Fruit fly (Drosophila melanogaster) whole organism, embryonic: ENCODE results near the gene CG12522.

Experiments used
- B-H2 ChIP-seq: fragments of 200-800 bp; sonication (Bioruptor generic); optimal IDR thresholded peaks from 2 replicates; lab custom pipeline; 2018; ENCODE audit warnings: missing biosample characterization, mild to moderate bottlenecking, missing genetic modification characterization
- CG10654 ChIP-seq: fragments of 200-800 bp; sonication (Bioruptor generic); optimal IDR thresholded peaks from 2 replicates; lab custom pipeline; 2016; ENCODE audit warnings: missing biosample characterization, missing genetic modification characterization
- CG13123 ChIP-seq: fragments of 200-800 bp; sonication (Bioruptor generic); optimal IDR thresholded peaks from 2 replicates; lab custom pipeline; 2016; ENCODE audit warnings: missing biosample characterization, missing genetic modification characterization
- CG14441 ChIP-seq: fragments of 200-800 bp; sonication (Bioruptor generic); IDR thresholded peaks from 2 replicates; pipeline ENCODE4 v1.3.6; 2022; ENCODE audit warnings: missing biosample characterization, missing genetic modification characterization
- CG15696 ChIP-seq: fragments of 200-800 bp; sonication (Bioruptor generic); optimal IDR thresholded peaks from 2 replicates; lab custom pipeline; 2019; ENCODE audit warnings: missing biosample characterization, mild to moderate bottlenecking, missing genetic modification characterization, moderate library complexity
- CG16813 ChIP-seq: fragments of 200-800 bp; sonication (Bioruptor generic); IDR thresholded peaks from 3 replicates; pipeline ENCODE4 v1.3.6; 2022; ENCODE audit warnings: missing biosample characterization, missing genetic modification characterization; ENCODE audit not compliant: partially characterized antibody
- CG18476 ChIP-seq: fragments of 200-800 bp; sonication (Bioruptor generic); optimal IDR thresholded peaks from 2 replicates; lab custom pipeline; 2016; ENCODE audit warnings: missing biosample characterization, mild to moderate bottlenecking, missing genetic modification characterization
- CG2678 ChIP-seq: fragments of 200-800 bp; sonication (Bioruptor generic); optimal IDR thresholded peaks from 3 replicates; lab custom pipeline; 2019; ENCODE audit warnings: missing biosample characterization, mild to moderate bottlenecking, missing genetic modification characterization, moderate library complexity
- CG30020 ChIP-seq: fragments of 200-800 bp; optimal IDR thresholded peaks from 2 replicates; lab custom pipeline; 2019; ENCODE audit warnings: missing biosample characterization, mild to moderate bottlenecking, missing genetic modification characterization, moderate library complexity
- CG30403 ChIP-seq: fragments of 200-800 bp; sonication (Bioruptor generic); optimal IDR thresholded peaks from 3 replicates; lab custom pipeline; 2016; ENCODE audit warnings: missing biosample characterization, missing genetic modification characterization
- CG31365 ChIP-seq: fragments of 200-800 bp; sonication (Bioruptor generic); optimal IDR thresholded peaks from 2 replicates; lab custom pipeline; 2018; ENCODE audit warnings: missing biosample characterization, mild to moderate bottlenecking, missing genetic modification characterization
- CG3163 ChIP-seq: fragments of 200-800 bp; sonication (Bioruptor generic); optimal IDR thresholded peaks from 3 replicates; lab custom pipeline; 2016; ENCODE audit warnings: missing biosample characterization, missing genetic modification characterization
- CG3407 ChIP-seq: fragments of 200-800 bp; sonication (Bioruptor generic); optimal IDR thresholded peaks from 2 replicates; lab custom pipeline; 2018; ENCODE audit warnings: missing biosample characterization, mild to moderate bottlenecking, missing genetic modification characterization
- CG42726 ChIP-seq: fragments of 200-800 bp; sonication (Bioruptor generic); IDR thresholded peaks from 2 replicates; pipeline ENCODE4 v1.3.6; 2022; ENCODE audit warnings: missing biosample characterization, missing genetic modification characterization; ENCODE audit not compliant: partially characterized antibody
- CG5245 ChIP-seq: fragments of 200-800 bp; sonication (Bioruptor generic); optimal IDR thresholded peaks from 3 replicates; lab custom pipeline; 2016; ENCODE audit warnings: missing biosample characterization, missing genetic modification characterization
- CG7271 ChIP-seq: fragments of 200-800 bp; sonication (Bioruptor generic); optimal IDR thresholded peaks from 2 replicates; lab custom pipeline; 2018; ENCODE audit warnings: missing biosample characterization, mild to moderate bottlenecking, missing genetic modification characterization, moderate library complexity
- CG7556 ChIP-seq: fragments of 200-800 bp; sonication (Bioruptor generic); optimal IDR thresholded peaks from 2 replicates; lab custom pipeline; 2017; ENCODE audit warnings: missing biosample characterization, mild to moderate bottlenecking, missing genetic modification characterization
- CG7987 ChIP-seq: fragments of 200-800 bp; sonication (Bioruptor generic); optimal IDR thresholded peaks from 2 replicates; lab custom pipeline; 2018; ENCODE audit warnings: missing biosample characterization, mild to moderate bottlenecking, missing genetic modification characterization, moderate library complexity
- CG8388 ChIP-seq: fragments of 200-800 bp; sonication (Bioruptor generic); optimal IDR thresholded peaks from 2 replicates; lab custom pipeline; 2019; ENCODE audit warnings: missing biosample characterization, mild to moderate bottlenecking, missing genetic modification characterization, moderate library complexity
- CG9609 ChIP-seq: fragments of 200-800 bp; sonication (Bioruptor generic); optimal IDR thresholded peaks from 3 replicates; lab custom pipeline; 2016; ENCODE audit warnings: missing biosample characterization, missing genetic modification characterization
- D19A ChIP-seq: fragments of 200-800 bp; optimal IDR thresholded peaks from 3 replicates; lab custom pipeline; 2019; ENCODE audit warnings: missing biosample characterization, mild to moderate bottlenecking, missing genetic modification characterization, moderate library complexity
- Fer1 ChIP-seq: fragments of 200-800 bp; sonication (Bioruptor generic); optimal IDR thresholded peaks from 2 replicates; lab custom pipeline; 2017; ENCODE audit warnings: missing biosample characterization, mild to moderate bottlenecking, missing genetic modification characterization
- Hr3 ChIP-seq: fragments of 200-800 bp; sonication (Bioruptor generic); optimal IDR thresholded peaks from 3 replicates; lab custom pipeline; 2016; ENCODE audit warnings: missing biosample characterization, missing genetic modification characterization
- Hr39 ChIP-seq: fragments of >200 bp; optimal IDR thresholded peaks from 2 replicates; lab custom pipeline; 2017
- Hr78 ChIP-seq, 2 experiments: fragments of 200-800 bp in 1 of 2; fragments of >200 bp in 1 of 2; sonication (Bioruptor generic) in 1 of 2; optimal IDR thresholded peaks; 2 replicates each; lab custom pipeline; 2017 to 2019; ENCODE audit warnings: missing biosample characterization in 2 of 2, missing genetic modification characterization in 2 of 2, mild to moderate bottlenecking in 1 of 2, moderate library complexity in 1 of 2
- Meics ChIP-seq: fragments of 200-800 bp; sonication (Bioruptor generic); optimal IDR thresholded peaks from 2 replicates; lab custom pipeline; 2017; ENCODE audit warnings: missing biosample characterization, mild to moderate bottlenecking, missing genetic modification characterization
- Mes4 ChIP-seq: fragments of 200-800 bp; sonication (Bioruptor generic); optimal IDR thresholded peaks from 2 replicates; lab custom pipeline; 2016; ENCODE audit warnings: missing biosample characterization, missing genetic modification characterization
- Mrtf ChIP-seq: fragments of 200-800 bp; sonication (Bioruptor generic); IDR thresholded peaks from 3 replicates; pipeline ENCODE4 v1.3.6; 2022; ENCODE audit warnings: missing biosample characterization, missing genetic modification characterization
- Myb ChIP-seq: fragments of 200-800 bp; sonication (Bioruptor generic); optimal IDR thresholded peaks from 2 replicates; lab custom pipeline; 2016; ENCODE audit warnings: missing biosample characterization, missing genetic modification characterization
- Ptx1 ChIP-seq: fragments of 200-800 bp; sonication (Bioruptor generic); IDR thresholded peaks from 2 replicates; pipeline ENCODE4 v1.3.6; 2022; ENCODE audit warnings: missing biosample characterization, missing genetic modification characterization
- Spps ChIP-seq: fragments of 200-800 bp; sonication (Bioruptor generic); optimal IDR thresholded peaks from 2 replicates; lab custom pipeline; 2018; ENCODE audit warnings: missing biosample characterization, mild to moderate bottlenecking, missing genetic modification characterization
- TFAM ChIP-seq: fragments of 200-800 bp; sonication (Bioruptor generic); optimal IDR thresholded peaks from 2 replicates; lab custom pipeline; 2017; ENCODE audit warnings: missing biosample characterization, missing genetic modification characterization, inconsistent platforms
- Trl ChIP-seq, 3 experiments: fragments of >200 bp in 2 of 3; fragments of 200-800 bp in 1 of 3; sonication (Bioruptor generic) in 1 of 3; optimal IDR thresholded peaks; 2 replicates in 1 of 3; 3 replicates in 2 of 3; lab custom pipeline; 2016 to 2017; ENCODE audit warnings: missing biosample characterization in 1 of 3, missing genetic modification characterization in 1 of 3
- amos ChIP-seq: fragments of 200-800 bp; sonication (Bioruptor generic); IDR thresholded peaks from 2 replicates; pipeline ENCODE4 v1.3.6; 2022; ENCODE audit warnings: missing biosample characterization, missing genetic modification characterization; ENCODE audit not compliant: partially characterized antibody
- ara ChIP-seq: fragments of 200-800 bp; sonication (Bioruptor generic); IDR thresholded peaks from 2 replicates; pipeline ENCODE4 v1.3.6; 2022; ENCODE audit warnings: missing biosample characterization, missing genetic modification characterization
- crol ChIP-seq: fragments of 200-800 bp; sonication (Bioruptor generic); IDR thresholded peaks from 2 replicates; pipeline ENCODE4 v1.3.6; 2022; ENCODE audit warnings: missing biosample characterization, missing genetic modification characterization
- dysf ChIP-seq: fragments of 200-800 bp; sonication (Bioruptor generic); IDR thresholded peaks from 3 replicates; pipeline ENCODE4 v1.3.6; 2022; ENCODE audit warnings: missing biosample characterization, missing genetic modification characterization
- fru ChIP-seq: fragments of >200 bp; optimal IDR thresholded peaks from 2 replicates; lab custom pipeline; 2017
- lov ChIP-seq, 2 experiments: fragments of 200-800 bp in 1 of 2; fragments of >200 bp in 1 of 2; sonication (Bioruptor generic) in 1 of 2; IDR thresholded peaks in 1 of 2; optimal IDR thresholded peaks in 1 of 2; 2 replicates in 1 of 2; 3 replicates in 1 of 2; pipeline versions ENCODE4 v1.3.6 to Lab custom; 2017 to 2022; ENCODE audit warnings: missing biosample characterization in 1 of 2, missing genetic modification characterization in 1 of 2
- mld ChIP-seq: fragments of 200-800 bp; sonication (Bioruptor generic); IDR thresholded peaks from 3 replicates; pipeline ENCODE4 v1.3.6; 2022; ENCODE audit warnings: missing biosample characterization, missing genetic modification characterization; ENCODE audit not compliant: partially characterized antibody
- phol ChIP-seq: fragments of 200-800 bp; sonication (Bioruptor generic); optimal IDR thresholded peaks from 3 replicates; lab custom pipeline; 2018; ENCODE audit warnings: missing biosample characterization, mild to moderate bottlenecking, missing genetic modification characterization, moderate library complexity
- prd ChIP-seq, 3 experiments: fragments of >200 bp in 2 of 3; fragments of 200-800 bp in 1 of 3; sonication (Bioruptor generic) in 1 of 3; optimal IDR thresholded peaks in 2 of 3; IDR thresholded peaks in 1 of 3; 2 replicates in 2 of 3; 3 replicates in 1 of 3; pipeline versions ENCODE4 v1.3.6 to Lab custom; 2017 to 2022; ENCODE audit warnings: missing biosample characterization in 1 of 3, missing genetic modification characterization in 1 of 3
- repo ChIP-seq: fragments of 200-800 bp; sonication (Bioruptor generic); optimal IDR thresholded peaks from 2 replicates; lab custom pipeline; 2016; ENCODE audit warnings: missing biosample characterization, missing genetic modification characterization
- salm ChIP-seq: fragments of 200-800 bp; sonication (Bioruptor generic); optimal IDR thresholded peaks from 2 replicates; lab custom pipeline; 2018; ENCODE audit warnings: missing biosample characterization, mild to moderate bottlenecking, missing genetic modification characterization
- usp ChIP-seq: fragments of >200 bp; optimal IDR thresholded peaks from 2 replicates; lab custom pipeline; 2017; ENCODE audit warnings: missing biosample characterization, missing genetic modification characterization
- wek ChIP-seq: fragments of 200-800 bp; sonication (Bioruptor generic); optimal IDR thresholded peaks from 3 replicates; lab custom pipeline; 2018; ENCODE audit warnings: missing biosample characterization, mild to moderate bottlenecking, missing genetic modification characterization, moderate library complexity
- zen2 ChIP-seq: fragments of 200-800 bp; sonication (Bioruptor generic); IDR thresholded peaks from 3 replicates; pipeline ENCODE4 v1.3.6; 2022; ENCODE audit warnings: missing biosample characterization, missing genetic modification characterization; ENCODE audit not compliant: partially characterized antibody
- zfh1 ChIP-seq: fragments of 200-800 bp; sonication (Bioruptor generic); IDR thresholded peaks from 3 replicates; pipeline ENCODE4 v1.3.6; 2022; ENCODE audit warnings: missing biosample characterization, missing genetic modification characterization

CG12522 gene

DNA sequence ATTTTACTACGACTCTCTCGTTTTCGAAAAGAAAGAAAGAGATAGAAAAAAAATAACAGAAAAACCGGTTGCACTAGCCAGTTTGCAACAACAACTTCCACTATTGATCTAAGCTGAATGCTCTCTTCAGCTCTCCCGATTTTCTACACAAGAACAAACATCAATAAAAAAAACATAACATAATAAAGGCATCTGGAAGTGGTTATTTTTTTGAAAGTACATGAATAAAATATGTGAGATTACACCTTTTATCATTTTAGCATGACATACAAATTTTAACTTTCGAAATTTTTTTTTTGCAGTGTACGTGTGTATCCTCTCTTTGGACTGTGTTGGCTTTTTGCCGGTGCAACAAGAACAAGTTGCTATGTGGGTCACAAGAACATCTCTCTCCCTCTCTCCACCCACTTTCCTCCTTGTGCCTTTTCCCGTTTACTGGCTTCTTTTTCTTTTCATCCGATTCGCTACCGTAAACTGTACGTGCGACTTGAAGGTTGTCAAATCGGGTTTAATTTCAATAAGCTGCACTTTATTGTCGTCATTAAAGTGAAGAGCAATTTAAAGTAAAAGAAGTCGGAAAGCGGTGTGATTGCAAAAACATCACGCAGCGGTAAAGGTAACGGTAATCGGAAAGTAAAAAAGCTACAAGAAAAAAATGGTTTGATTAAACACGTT is 23.3 kb upstream of the CG12522 start (continued):
- peak; percentile 95 for TF ChIP-seq phol
- peak; percentile 94 for TF ChIP-seq CG3407
- peak; percentile 85 for TF ChIP-seq CG3163 (GFP tag; lab: Kevin White, UChicago)
- TF ChIP-seq Mrtf (GFP tag; lab: Robert Waterston, UW): peak; percentile 93
- peak; percentile 97 for TF ChIP-seq CG2678
- TF ChIP-seq CG8388 (GFP tag; lab: Kevin White, UChicago): peak; percentile 97
- peak; percentile 78 for TF ChIP-seq wek (GFP tag; lab: Kevin White, UChicago)
- peak; percentile 96 for TF ChIP-seq CG30403 (GFP tag; lab: Kevin White, UChicago)
- no peak for TF ChIP-seq prd (optimal IDR thresholded peaks at IDR 0.05; lab: Kevin White, UChicago)
- TF ChIP-seq prd (GFP tag; IDR thresholded peaks at IDR 0.05; lab: Robert Waterston, UW): peak; percentile 98
- TF ChIP-seq fru (lab: Kevin White, UChicago): no peak
- peak; percentile 96 for TF ChIP-seq CG5245 (GFP tag; lab: Kevin White, UChicago)
- TF ChIP-seq Hr39: no peak
- TF ChIP-seq Trl (optimal IDR thresholded peaks at IDR 0.05; lab: Kevin White, UChicago): peak; percentile 35 to 55
- TF ChIP-seq Trl (GFP tag; optimal IDR thresholded peaks at IDR 0.05; lab: Kevin White, UChicago): peak; percentile 97
- TF ChIP-seq amos (GFP tag; lab: Robert Waterston, UW): no peak
- peak; percentile 82 for TF ChIP-seq CG30020 (tag; lab: Kevin White, UChicago)
- peak; percentile 89 for TF ChIP-seq Meics (GFP tag; lab: Kevin White, UChicago)
- TF ChIP-seq mld (GFP tag; lab: Robert Waterston, UW): no peak
- TF ChIP-seq Fer1 (GFP tag; lab: Kevin White, UChicago): peak; percentile 94
- TF ChIP-seq B-H2 (GFP tag; lab: Kevin White, UChicago): no peak
- TF ChIP-seq repo (GFP tag; lab: Kevin White, UChicago): peak; percentile 96
- TF ChIP-seq CG31365 (tag; lab: Kevin White, UChicago): peak; percentile 76
- TF ChIP-seq Ptx1 (GFP tag; lab: Robert Waterston, UW): peak; percentile 97
- peak; percentile 98 for TF ChIP-seq zfh1 (GFP tag; lab: Robert Waterston, UW)
- TF ChIP-seq CG42726 (GFP tag; lab: Robert Waterston, UW): no peak
- TF ChIP-seq Myb: peak; percentile 81
- peak; percentile 86 for TF ChIP-seq CG7987 (GFP tag; lab: Kevin White, UChicago)
- peak; percentile 96 for TF ChIP-seq Spps (tag; lab: Kevin White, UChicago)
- TF ChIP-seq ara (GFP tag; lab: Robert Waterston, UW): peak; percentile 97
- peak; percentile 93 for TF ChIP-seq CG15696 (tag; lab: Kevin White, UChicago)
- peak; percentile 92 for TF ChIP-seq CG10654 (GFP tag; lab: Kevin White, UChicago)
- peak; percentile 95 for TF ChIP-seq D19A (tag; lab: Kevin White, UChicago)
- peak; percentile 96 for TF ChIP-seq CG14441 (GFP tag; lab: Robert Waterston, UW)
- TF ChIP-seq crol (GFP tag; lab: Robert Waterston, UW): peak; percentile 76
- peak; percentile 96 for TF ChIP-seq salm
- TF ChIP-seq zen2 (GFP tag; lab: Robert Waterston, UW): no peak
- peak; percentile 98 for TF ChIP-seq Mes4 (GFP tag; lab: Kevin White, UChicago)
- peak in 1 of 2 experiments; percentile 91 for TF ChIP-seq Hr78 (GFP tag; optimal IDR thresholded peaks at IDR 0.05; lab: Kevin White, UChicago)
- peak; percentile 95 for TF ChIP-seq CG9609 (GFP tag; lab: Kevin White, UChicago)
- TF ChIP-seq CG16813 (GFP tag; lab: Robert Waterston, UW): no peak
- TF ChIP-seq TFAM (GFP tag; lab: Kevin White, UChicago): peak; percentile 71
- TF ChIP-seq dysf (GFP tag; lab: Robert Waterston, UW): peak; percentile 97
- peak; percentile 92 for TF ChIP-seq CG13123
- TF ChIP-seq usp (GFP tag; lab: Kevin White, UChicago): no peak
- TF ChIP-seq CG7556 (GFP tag; lab: Kevin White, UChicago): peak; percentile 96
- TF ChIP-seq Hr3 (GFP tag; lab: Kevin White, UChicago): peak; percentile 94
- peak; percentile 95 for TF ChIP-seq CG18476 (GFP tag; lab: Kevin White, UChicago)
- TF ChIP-seq lov (optimal IDR thresholded peaks at IDR 0.05; lab: Kevin White, UChicago): no peak
- peak; percentile 97 for TF ChIP-seq lov (GFP tag; IDR thresholded peaks at IDR 0.05; lab: Robert Waterston, UW)
- TF ChIP-seq CG7271: peak; percentile 89
